Worm (Caenorhabditis elegans) whole organism, L2 larva: ENCODE data around the gene acr-12.

ENCODE experiments used
- C34F6.9 ChIP-seq: fragments of 150-350 bp; optimal IDR thresholded peaks from 2 replicates; lab custom pipeline; 2014; ENCODE audit warnings: missing biosample characterization, missing genetic modification characterization
- F13H6.1 ChIP-seq: sonication (generic microtip); optimal IDR thresholded peaks from 2 replicates; lab custom pipeline; 2016; ENCODE audit warnings: missing genetic modification characterization, missing compliant biosample characterization
- gmeb-1 ChIP-seq: fragments of 150-350 bp; optimal IDR thresholded peaks from 2 replicates; lab custom pipeline; 2014; ENCODE audit warnings: missing biosample characterization, missing genetic modification characterization
- skn-1 ChIP-seq: sonication (generic microtip); optimal IDR thresholded peaks from 2 replicates; lab custom pipeline; 2017; ENCODE audit warnings: missing biosample characterization, missing genetic modification characterization
- unc-55 ChIP-seq: fragments of 150-350 bp; sonication (generic microtip); optimal IDR thresholded peaks from 3 replicates; lab custom pipeline; 2014; ENCODE audit warnings: missing biosample characterization, missing genetic modification reagents, missing genetic modification characterization

acr-12 gene

DNA sequence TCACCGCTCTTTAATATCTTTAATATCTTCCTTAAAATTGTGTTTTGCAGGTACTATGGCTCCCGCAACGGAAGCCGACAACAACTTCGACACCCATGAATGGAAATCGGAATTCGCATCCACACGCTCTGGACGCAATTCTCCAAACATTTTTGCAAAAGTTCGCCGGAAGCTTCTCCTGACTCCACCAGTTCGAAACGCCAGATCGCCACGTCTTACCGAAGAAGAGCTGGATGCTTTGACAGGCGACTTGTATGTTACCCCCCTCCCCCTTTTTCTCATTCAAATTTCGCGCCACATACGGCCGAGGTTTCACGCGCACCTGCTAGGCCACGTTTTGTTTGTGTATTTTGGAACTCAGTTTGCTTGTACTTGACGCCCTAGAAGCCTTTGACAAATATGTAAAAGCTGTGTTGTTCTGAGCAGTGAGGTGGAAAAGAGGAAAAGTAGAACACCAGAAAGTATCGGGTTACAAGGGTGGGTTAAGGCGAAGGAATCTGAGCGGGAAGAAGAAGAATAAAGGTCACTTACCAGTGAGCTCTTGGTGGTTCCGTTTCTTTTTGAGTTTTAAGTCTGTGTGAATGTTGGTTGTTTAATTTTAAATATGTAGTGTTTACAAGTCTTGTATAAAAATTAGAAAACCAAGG, 52.2 kb downstream of the acr-12 start, which contains the start of gene unc-84:
Gene unc-84, plus strand, starts transcription at position 51 of the 647 bp plus-strand sequence.
- TF ChIP-seq unc-55: peak; percentile 9
- peak; percentile 2 for TF ChIP-seq C34F6.9 (tag; lab: Kevin White, UChicago)
- no peak for TF ChIP-seq skn-1
- TF ChIP-seq gmeb-1 (tag; lab: Kevin White, UChicago): peak; percentile 55
- peak; percentile 1 for TF ChIP-seq F13H6.1
